Worm (Caenorhabditis elegans) whole organism, early embryonic: ENCODE data around the gene T24E12.13.
"Not testable (repeated sequence)": the region's sequence is repeated elsewhere in the genome, so short reads cannot be mapped to it uniquely, and the experiment has no call there.

Experiments used
- B0310.2 ChIP-seq: sonication (generic microtip); optimal IDR thresholded peaks from 2 replicates; lab custom pipeline; 2016; ENCODE audit warnings: mild to moderate bottlenecking, missing genetic modification characterization, missing compliant biosample characterization
- F13C5.2 ChIP-seq: sonication (generic microtip); optimal IDR thresholded peaks from 2 replicates; lab custom pipeline; 2017; ENCODE audit warnings: mild to moderate bottlenecking, missing genetic modification characterization, inconsistent platforms, missing compliant biosample characterization
- aly-1 ChIP-seq: sonication (generic microtip); optimal IDR thresholded peaks from 2 replicates; lab custom pipeline; 2016; ENCODE audit warnings: missing genetic modification characterization, missing compliant biosample characterization
- ama-1 ChIP-seq: fragments of 150-350 bp; optimal IDR thresholded peaks from 2 replicates; lab custom pipeline; 2014
- ceh-13 ChIP-seq: fragments of 200-800 bp; sonication (Bioruptor generic); optimal IDR thresholded peaks from 2 replicates; lab custom pipeline; 2018; ENCODE audit warnings: mild to moderate bottlenecking, missing genetic modification characterization, missing compliant biosample characterization
- ceh-36 ChIP-seq: sonication (generic microtip); optimal IDR thresholded peaks from 2 replicates; lab custom pipeline; 2016; ENCODE audit warnings: missing genetic modification characterization, inconsistent platforms, missing compliant biosample characterization
- ets-7 ChIP-seq: sonication (generic microtip); optimal IDR thresholded peaks from 2 replicates; lab custom pipeline; 2016; ENCODE audit warnings: missing genotype, missing genetic modification characterization, missing compliant biosample characterization
- flt-1 ChIP-seq: fragments of 200-800 bp; sonication (Bioruptor generic); IDR thresholded peaks from 2 replicates; pipeline ENCODE4 v1.3.6; 2022; ENCODE audit warnings: missing genetic modification characterization, missing compliant biosample characterization
- hmbx-1 ChIP-seq: sonication (generic microtip); optimal IDR thresholded peaks from 2 replicates; lab custom pipeline; 2016; ENCODE audit warnings: mild to moderate bottlenecking, missing genetic modification characterization, missing compliant biosample characterization
- hmg-4 ChIP-seq: fragments of 200-800 bp; sonication (Bioruptor generic); optimal IDR thresholded peaks from 2 replicates; lab custom pipeline; 2018; ENCODE audit warnings: mild to moderate bottlenecking, missing genetic modification characterization, missing compliant biosample characterization
- hnd-1 ChIP-seq: sonication (generic microtip); optimal IDR thresholded peaks from 2 replicates; lab custom pipeline; 2016; ENCODE audit warnings: missing genetic modification characterization, missing compliant biosample characterization
- pes-1 ChIP-seq: fragments of 200-800 bp; sonication (Bioruptor generic); IDR thresholded peaks from 2 replicates; pipeline ENCODE4 v1.3.6; 2022; ENCODE audit warnings: missing genetic modification reagents, missing genetic modification characterization, missing compliant biosample characterization
- scrt-1 ChIP-seq: fragments of 200-800 bp; sonication (Bioruptor generic); IDR thresholded peaks from 2 replicates; pipeline ENCODE4 v1.3.6; 2022; ENCODE audit warnings: missing genetic modification characterization, missing compliant biosample characterization
- sea-1 ChIP-seq: fragments of 200-800 bp; sonication (Bioruptor generic); conservative IDR thresholded peaks from 2 replicates; pipeline ENCODE4 v1.3.6; 2022; ENCODE audit warnings: missing genetic modification characterization, missing compliant biosample characterization
- tbx-11 ChIP-seq: fragments of 200-800 bp; sonication (Bioruptor generic); IDR thresholded peaks from 2 replicates; pipeline ENCODE4 v1.3.6; 2022; ENCODE audit warnings: missing genetic modification characterization, missing compliant biosample characterization
- tbx-37 ChIP-seq: fragments of 200-800 bp; sonication (Bioruptor generic); conservative IDR thresholded peaks from 2 replicates; pipeline ENCODE4 v1.3.6; 2022; ENCODE audit warnings: missing genetic modification reagents, missing genetic modification characterization, missing compliant biosample characterization
- tra-4 ChIP-seq: sonication (generic microtip); optimal IDR thresholded peaks from 2 replicates; lab custom pipeline; 2017; ENCODE audit warnings: missing genetic modification characterization, missing compliant biosample characterization

Gene T24E12.13

DNA sequence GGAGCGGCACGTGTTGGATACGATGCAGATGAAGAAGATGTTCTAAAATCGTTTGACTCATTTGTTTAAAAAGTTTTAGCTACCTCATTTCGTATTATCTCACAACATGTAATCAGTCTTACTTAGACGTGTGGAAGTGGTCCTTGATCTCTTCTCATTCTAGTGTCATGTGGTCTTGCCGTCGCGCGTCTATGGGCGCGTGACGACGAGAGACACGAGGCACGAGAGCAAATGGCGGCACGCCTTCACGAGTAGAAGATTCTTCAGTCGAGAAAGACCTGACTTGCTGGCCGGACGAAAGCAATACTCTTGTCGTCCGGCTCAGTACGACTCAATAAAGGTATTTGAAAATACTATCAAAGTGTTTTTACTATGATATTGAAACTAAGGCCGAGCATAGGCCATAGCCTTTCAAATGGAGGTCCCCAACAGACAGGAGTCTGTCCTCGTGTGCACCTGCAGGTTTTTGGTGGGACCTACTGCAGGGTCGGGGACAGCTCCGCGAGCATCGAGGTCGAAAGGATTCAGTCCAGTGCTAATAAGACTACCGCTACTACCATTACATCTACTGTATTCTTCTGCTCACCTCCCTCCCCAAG is 29.1 kb downstream of the T24E12.13 start, which contains the start of gene fbxa-24:
TSS of gene fbxa-24 (plus strand) at position 276 of the 599 bp plus-strand sequence.
- not testable (repeated sequence) for TF ChIP-seq ama-1; B0310.2 (tag; lab: Kevin White, UChicago); sea-1 (GFP tag; lab: Robert Waterston, UW)

DNA sequence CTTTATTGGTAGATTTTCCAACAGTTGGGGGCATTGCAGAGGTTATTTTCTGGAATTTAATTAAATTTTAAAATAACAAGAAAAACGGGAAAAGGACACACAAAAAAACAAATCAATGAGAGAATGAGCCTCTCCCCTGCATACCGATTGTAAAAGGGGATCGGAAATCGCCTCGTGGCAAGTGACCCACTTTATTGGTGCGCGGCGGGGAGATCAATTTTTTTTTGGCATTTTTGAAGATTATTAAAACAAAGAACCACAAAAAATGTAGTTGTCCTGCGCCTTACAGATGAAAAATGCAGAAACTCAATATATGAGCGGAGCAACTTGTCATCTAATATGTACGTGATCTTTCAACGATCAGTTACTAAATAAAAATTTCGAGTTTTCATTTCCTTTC is 34.0 kb downstream of the T24E12.13 start, which contains the start of gene F54D10.7:
TSS of gene F54D10.7 (minus strand) at position 49 of the 400 bp plus-strand sequence.
- TF ChIP-seq ceh-13 (GFP tag; lab: Kevin White, UChicago) (no peak), tbx-37 (GFP tag; lab: Robert Waterston, UW) (no peak), hmbx-1 (tag; lab: Kevin White, UChicago) (no peak), hmg-4 (GFP tag; lab: Kevin White, UChicago) (no peak), scrt-1 (no peak), tbx-11 (GFP tag; lab: Robert Waterston, UW) (no peak), flt-1 (GFP tag; lab: Robert Waterston, UW) (no peak), sea-1 (GFP tag; lab: Robert Waterston, UW) (no peak), ama-1 (no peak), pes-1 (GFP tag; lab: Robert Waterston, UW) (no peak), ets-7 (tag; lab: Kevin White, UChicago) (no peak), B0310.2 (tag; lab: Kevin White, UChicago) (no peak), F13C5.2 (tag; lab: Kevin White, UChicago) (no peak), ceh-36 (tag; lab: Kevin White, UChicago) (no peak), hnd-1 (tag; lab: Kevin White, UChicago) (no peak), aly-1 (no peak), tra-4 (no peak)

DNA sequence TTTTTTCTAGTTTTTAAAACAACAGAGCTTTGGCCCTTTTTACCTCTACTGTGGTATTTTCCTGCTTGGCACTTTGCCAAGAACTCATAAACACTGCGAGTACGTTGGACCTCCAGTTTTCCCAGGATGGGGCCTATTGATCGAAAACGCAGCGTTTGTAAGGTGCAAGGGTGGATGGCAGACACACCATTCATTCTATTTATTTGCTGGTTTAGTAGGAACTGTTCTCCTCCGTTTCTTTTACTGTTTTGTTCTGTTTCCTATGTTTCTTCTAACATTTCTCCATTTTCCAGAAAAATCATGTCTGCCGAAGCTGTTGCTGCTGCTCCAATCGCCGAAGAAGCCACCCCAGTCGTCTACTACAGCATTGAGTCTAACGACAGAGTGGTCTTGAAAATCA is 36.6 kb downstream of the T24E12.13 start, which contains the start of gene skr-15:
TSS of gene skr-15 (plus strand) at position 301 of the 400 bp plus-strand sequence.
- TF ChIP-seq hmbx-1 (tag; lab: Kevin White, UChicago) = no peak
- TF ChIP-seq ceh-36 (tag; lab: Kevin White, UChicago) = no peak
- no peak for TF ChIP-seq F13C5.2 (tag; lab: Kevin White, UChicago)
- no peak for TF ChIP-seq aly-1
- TF ChIP-seq tbx-11 (GFP tag; lab: Robert Waterston, UW) = no peak
- TF ChIP-seq pes-1 (GFP tag; lab: Robert Waterston, UW) = no peak
- TF ChIP-seq hnd-1 (tag; lab: Kevin White, UChicago) = no peak
- no peak for TF ChIP-seq B0310.2 (tag; lab: Kevin White, UChicago)
- TF ChIP-seq flt-1 (GFP tag; lab: Robert Waterston, UW) = no peak
- no peak for TF ChIP-seq ama-1
- no peak for TF ChIP-seq scrt-1
- TF ChIP-seq hmg-4 (GFP tag; lab: Kevin White, UChicago) = no peak
- no peak for TF ChIP-seq sea-1 (GFP tag; lab: Robert Waterston, UW)
- TF ChIP-seq tra-4 = no peak
- TF ChIP-seq ets-7 (tag; lab: Kevin White, UChicago) = no peak
- no peak for TF ChIP-seq ceh-13 (GFP tag; lab: Kevin White, UChicago)
- no peak for TF ChIP-seq tbx-37 (GFP tag; lab: Robert Waterston, UW)

DNA sequence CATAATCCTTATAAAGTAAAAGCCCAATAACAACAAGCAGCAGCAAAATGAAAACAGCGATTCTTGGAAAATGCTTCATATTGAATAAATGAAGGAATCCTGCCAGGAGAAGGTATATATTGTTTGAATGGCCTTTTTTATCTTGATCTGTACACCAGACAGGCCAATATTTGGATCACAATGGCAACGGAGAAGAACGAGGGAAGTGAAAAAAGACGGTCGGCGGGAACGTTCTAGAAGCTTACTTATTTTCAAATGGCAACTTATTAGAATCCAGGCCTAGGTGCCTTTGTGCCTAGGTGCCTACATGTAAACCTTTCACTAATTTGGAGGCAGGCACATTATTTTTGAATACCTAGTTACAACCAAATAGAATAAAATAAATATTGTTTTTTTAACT is 40.5 kb downstream of the T24E12.13 start, which contains the start of gene F54D10.8:
TSS of gene F54D10.8 (minus strand) at position 101 of the 400 bp plus-strand sequence.
- TF ChIP-seq pes-1 (GFP tag; lab: Robert Waterston, UW) = no peak
- TF ChIP-seq hnd-1 (tag; lab: Kevin White, UChicago) = no peak
- no peak for TF ChIP-seq hmbx-1 (tag; lab: Kevin White, UChicago)
- no peak for TF ChIP-seq ets-7 (tag; lab: Kevin White, UChicago)
- no peak for TF ChIP-seq sea-1 (GFP tag; lab: Robert Waterston, UW)

- no peak for TF ChIP-seq ama-1
- TF ChIP-seq sea-1 (GFP tag; lab: Robert Waterston, UW) = no peak
- no peak for TF ChIP-seq pes-1 (GFP tag; lab: Robert Waterston, UW)
- TF ChIP-seq tbx-11 (GFP tag; lab: Robert Waterston, UW) = no peak
- no peak for TF ChIP-seq ets-7 (tag; lab: Kevin White, UChicago)
- TF ChIP-seq tbx-37 (GFP tag; lab: Robert Waterston, UW) = no peak
- no peak for TF ChIP-seq flt-1 (GFP tag; lab: Robert Waterston, UW)
- TF ChIP-seq hmbx-1 (tag; lab: Kevin White, UChicago) = no peak
- TF ChIP-seq hmg-4 (GFP tag; lab: Kevin White, UChicago) = no peak
- no peak for TF ChIP-seq ceh-13 (GFP tag; lab: Kevin White, UChicago)
- no peak for TF ChIP-seq aly-1
- no peak for TF ChIP-seq scrt-1
Measured at ce11 chrII:3829623-3830022, 42.4 kb downstream of the T24E12.13 start.

DNA sequence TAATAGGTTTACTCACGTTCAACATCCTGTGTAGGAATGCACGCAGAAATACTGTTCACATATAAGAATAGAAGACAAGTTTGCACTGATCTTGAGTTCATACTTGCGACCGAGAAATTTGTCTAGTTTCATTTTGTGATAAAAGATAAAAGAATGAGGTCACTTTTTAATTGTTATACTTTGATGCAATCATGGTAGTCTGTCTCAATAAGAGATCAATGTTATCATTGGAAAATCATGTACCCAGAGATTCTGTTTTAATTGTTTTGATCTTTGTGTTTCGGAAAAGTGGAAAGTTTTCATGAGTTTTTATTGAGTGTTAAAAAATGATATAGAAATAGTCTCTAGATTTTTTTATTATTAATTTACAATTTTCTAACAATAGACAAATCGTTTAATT is 45.1 kb downstream of the T24E12.13 start, which contains the start of gene F54D10.9:
TSS of gene F54D10.9 (minus strand) at position 101 of the 400 bp plus-strand sequence.
- no peak for TF ChIP-seq hmbx-1 (tag; lab: Kevin White, UChicago)
- no peak for TF ChIP-seq hmg-4 (GFP tag; lab: Kevin White, UChicago)
- no peak for TF ChIP-seq hnd-1 (tag; lab: Kevin White, UChicago)
- no peak for TF ChIP-seq tbx-37 (GFP tag; lab: Robert Waterston, UW)
- TF ChIP-seq aly-1 = no peak
- no peak for TF ChIP-seq ama-1
- no peak for TF ChIP-seq ceh-36 (tag; lab: Kevin White, UChicago)
- TF ChIP-seq ceh-13 (GFP tag; lab: Kevin White, UChicago) = no peak
- no peak for TF ChIP-seq scrt-1
- no peak for TF ChIP-seq tra-4
- TF ChIP-seq ets-7 (tag; lab: Kevin White, UChicago) = no peak
- no peak for TF ChIP-seq sea-1 (GFP tag; lab: Robert Waterston, UW)
- no peak for TF ChIP-seq flt-1 (GFP tag; lab: Robert Waterston, UW)
- TF ChIP-seq tbx-11 (GFP tag; lab: Robert Waterston, UW) = no peak
- no peak for TF ChIP-seq pes-1 (GFP tag; lab: Robert Waterston, UW)
- no peak for TF ChIP-seq B0310.2 (tag; lab: Kevin White, UChicago)
- no peak for TF ChIP-seq F13C5.2 (tag; lab: Kevin White, UChicago)

DNA sequence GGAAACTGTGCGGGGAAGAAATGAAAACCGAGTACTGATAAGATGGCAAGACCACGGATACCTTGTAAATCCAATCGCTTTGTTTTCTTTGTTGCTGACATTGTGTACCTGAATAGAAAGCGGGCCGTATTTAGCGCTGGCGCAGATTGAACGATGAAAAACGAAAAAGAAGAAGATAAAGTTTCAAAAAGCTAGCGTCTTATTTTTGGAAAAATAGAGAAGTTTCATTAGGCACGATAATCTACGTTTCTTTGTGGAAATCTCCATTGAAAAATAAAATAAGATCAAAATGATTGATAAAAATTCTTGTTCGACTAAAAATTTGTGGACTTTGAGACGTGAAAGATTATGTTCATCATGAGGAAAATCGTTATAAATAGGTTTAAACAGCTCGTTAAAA is 48.7 kb downstream of the T24E12.13 start, which contains the start of gene oac-4:
TSS of gene oac-4 (minus strand) at position 101 of the 400 bp plus-strand sequence.
- no peak for TF ChIP-seq F13C5.2 (tag; lab: Kevin White, UChicago)
- TF ChIP-seq ets-7 (tag; lab: Kevin White, UChicago) = no peak
- no peak for TF ChIP-seq scrt-1
